Fruit fly (Drosophila melanogaster) whole organism, prepupa: ENCODE results near the gene CG14931.

Experiments used
- Blimp-1 ChIP-seq: fragments of 200-800 bp; sonication (Bioruptor generic); optimal IDR thresholded peaks from 3 replicates; lab custom pipeline; 2017; ENCODE audit warnings: missing biosample characterization, missing genetic modification characterization, mild to moderate bottlenecking, moderate library complexity, missing genetic modification reagents
- CG10631 ChIP-seq: fragments of 200-800 bp; sonication (Bioruptor generic); optimal IDR thresholded peaks from 2 replicates; lab custom pipeline; 2016; ENCODE audit warnings: missing biosample characterization, missing genetic modification characterization
- CG11294 ChIP-seq: fragments of 200-800 bp; sonication (Bioruptor generic); IDR thresholded peaks from 2 replicates; pipeline ENCODE4 v1.3.6; 2022; ENCODE audit warnings: missing biosample characterization, missing genetic modification characterization
- CG11762 ChIP-seq: fragments of 200-800 bp; sonication (Bioruptor generic); optimal IDR thresholded peaks from 3 replicates; lab custom pipeline; 2016; ENCODE audit warnings: missing biosample characterization, missing genetic modification characterization; ENCODE audit not compliant: insufficient read depth
- CG11902 ChIP-seq: fragments of 200-800 bp; sonication (Bioruptor generic); optimal IDR thresholded peaks from 3 replicates; lab custom pipeline; 2016; ENCODE audit warnings: missing biosample characterization, missing genetic modification characterization
- CG15336 ChIP-seq: fragments of 200-800 bp; sonication (Bioruptor generic); IDR thresholded peaks from 2 replicates; pipeline ENCODE4 v1.3.6; 2022; ENCODE audit warnings: missing biosample characterization, missing genetic modification characterization
- CG3032 ChIP-seq: fragments of 200-800 bp; optimal IDR thresholded peaks from 2 replicates; lab custom pipeline; 2019; ENCODE audit warnings: missing biosample characterization, mild to moderate bottlenecking, missing genetic modification characterization, moderate library complexity
- CG31627 ChIP-seq: fragments of 200-800 bp; sonication (Bioruptor generic); optimal IDR thresholded peaks from 3 replicates; lab custom pipeline; 2016; ENCODE audit warnings: missing biosample characterization, missing genetic modification characterization
- CG32006 ChIP-seq: fragments of 200-800 bp; sonication (Bioruptor generic); optimal IDR thresholded peaks from 3 replicates; lab custom pipeline; 2017; ENCODE audit warnings: missing biosample characterization, mild to moderate bottlenecking, missing genetic modification characterization
- CG34406 ChIP-seq: fragments of 200-800 bp; sonication (Bioruptor generic); optimal IDR thresholded peaks from 3 replicates; lab custom pipeline; 2016; ENCODE audit warnings: missing biosample characterization, missing genetic modification characterization
- CG4318 ChIP-seq: fragments of 200-800 bp; sonication (Bioruptor generic); optimal IDR thresholded peaks from 3 replicates; lab custom pipeline; 2017; ENCODE audit warnings: missing biosample characterization, mild to moderate bottlenecking, missing genetic modification characterization
- CG6808 ChIP-seq: fragments of 200-800 bp; sonication (Bioruptor generic); optimal IDR thresholded peaks from 3 replicates; lab custom pipeline; 2017; ENCODE audit warnings: missing biosample characterization, missing genetic modification characterization, mild to moderate bottlenecking, moderate library complexity, missing genetic modification reagents
- CG6854 ChIP-seq: fragments of 200-800 bp; sonication (Bioruptor generic); optimal IDR thresholded peaks from 2 replicates; lab custom pipeline; 2017; ENCODE audit warnings: missing biosample characterization, mild to moderate bottlenecking, missing genetic modification characterization
- CG7368 ChIP-seq: fragments of 200-800 bp; sonication (Bioruptor generic); optimal IDR thresholded peaks from 3 replicates; lab custom pipeline; 2016; ENCODE audit warnings: missing biosample characterization, missing genetic modification characterization
- CG8119 ChIP-seq: fragments of 200-800 bp; sonication (Bioruptor generic); IDR thresholded peaks from 3 replicates; pipeline ENCODE4 v1.3.6; 2022; ENCODE audit warnings: missing biosample characterization, missing genetic modification characterization
- CG8632 ChIP-seq: fragments of 200-800 bp; sonication (Bioruptor generic); optimal IDR thresholded peaks from 3 replicates; lab custom pipeline; 2016; ENCODE audit warnings: missing biosample characterization, missing genetic modification characterization
- Eip78C ChIP-seq: fragments of 200-800 bp; sonication (Bioruptor generic); peaks from one replicate; lab custom pipeline; 2016; ENCODE audit warnings: missing biosample characterization, missing genetic modification characterization
- Eip93F ChIP-seq: fragments of 200-800 bp; sonication (Bioruptor generic); optimal IDR thresholded peaks from 2 replicates; lab custom pipeline; 2016; ENCODE audit warnings: missing biosample characterization, mild to moderate bottlenecking, missing genetic modification characterization
- Ets21C ChIP-seq: fragments of 200-800 bp; sonication (Bioruptor generic); optimal IDR thresholded peaks from 3 replicates; lab custom pipeline; 2016; ENCODE audit warnings: missing biosample characterization, missing genetic modification characterization
- Gug ChIP-seq: fragments of 200-800 bp; sonication (Bioruptor generic); IDR thresholded peaks from 2 replicates; pipeline ENCODE4 v1.3.6; 2022; ENCODE audit warnings: missing biosample characterization, missing genetic modification characterization
- Hr38 ChIP-seq: sonication (Bioruptor generic); optimal IDR thresholded peaks from 2 replicates; lab custom pipeline; 2016; ENCODE audit warnings: missing biosample characterization, missing genetic modification characterization
- Lpt ChIP-seq: fragments of 200-800 bp; sonication (Bioruptor generic); optimal IDR thresholded peaks from 3 replicates; lab custom pipeline; 2016; ENCODE audit warnings: missing biosample characterization, missing genetic modification characterization
- Met ChIP-seq: fragments of 200-800 bp; sonication (Bioruptor generic); optimal IDR thresholded peaks from 3 replicates; lab custom pipeline; 2016; ENCODE audit warnings: missing biosample characterization, missing genetic modification characterization
- OdsH ChIP-seq: fragments of 200-800 bp; sonication (Bioruptor generic); optimal IDR thresholded peaks from 3 replicates; lab custom pipeline; 2016; ENCODE audit warnings: missing biosample characterization, missing genetic modification characterization
- Sox102F ChIP-seq: fragments of 200-800 bp; sonication (Bioruptor generic); optimal IDR thresholded peaks from 2 replicates; lab custom pipeline; 2016; ENCODE audit warnings: missing biosample characterization, mild to moderate bottlenecking, missing genetic modification characterization
- achi ChIP-seq: fragments of 200-800 bp; sonication (Bioruptor generic); optimal IDR thresholded peaks from 3 replicates; lab custom pipeline; 2016; ENCODE audit warnings: missing biosample characterization, missing genetic modification characterization
- acj6 ChIP-seq: fragments of 200-800 bp; sonication (Bioruptor generic); optimal IDR thresholded peaks from 3 replicates; lab custom pipeline; 2016; ENCODE audit warnings: missing biosample characterization, missing genetic modification characterization
- cyc ChIP-seq: fragments of 200-800 bp; sonication (Bioruptor generic); optimal IDR thresholded peaks from 3 replicates; lab custom pipeline; 2016; ENCODE audit warnings: missing biosample characterization, missing genetic modification characterization
- dsx ChIP-seq: fragments of 200-800 bp; optimal IDR thresholded peaks from 3 replicates; lab custom pipeline; 2019; ENCODE audit warnings: missing biosample characterization, mild to moderate bottlenecking, missing genetic modification characterization, moderate library complexity; ENCODE audit not compliant: poor library complexity, severe bottlenecking
- eg ChIP-seq: fragments of 200-800 bp; sonication (Bioruptor generic); IDR thresholded peaks from 3 replicates; pipeline ENCODE4 v1.3.6; 2022; ENCODE audit warnings: missing biosample characterization, missing genetic modification characterization
- esn ChIP-seq: fragments of 200-800 bp; sonication (Bioruptor generic); optimal IDR thresholded peaks from 2 replicates; lab custom pipeline; 2016; ENCODE audit warnings: missing biosample characterization, mild to moderate bottlenecking, missing genetic modification characterization, moderate library complexity
- fd59A ChIP-seq: fragments of 200-800 bp; sonication (Bioruptor generic); optimal IDR thresholded peaks from 2 replicates; lab custom pipeline; 2017; ENCODE audit warnings: missing biosample characterization, mild to moderate bottlenecking, missing genetic modification characterization, missing genetic modification reagents
- fd85E ChIP-seq: fragments of 200-800 bp; sonication (Bioruptor generic); optimal IDR thresholded peaks from 3 replicates; lab custom pipeline; 2016; ENCODE audit warnings: missing biosample characterization, missing genetic modification characterization
- net ChIP-seq: fragments of 200-800 bp; sonication (Bioruptor generic); optimal IDR thresholded peaks from 3 replicates; lab custom pipeline; 2016; ENCODE audit warnings: missing biosample characterization, missing genetic modification characterization
- spab ChIP-seq: fragments of 200-800 bp; sonication (Bioruptor generic); optimal IDR thresholded peaks from 2 replicates; lab custom pipeline; 2017; ENCODE audit warnings: missing biosample characterization, mild to moderate bottlenecking, missing genetic modification characterization, missing genetic modification reagents
- svp ChIP-seq: fragments of 200-800 bp; sonication (Bioruptor generic); peaks from one replicate; lab custom pipeline; 2016; ENCODE audit warnings: missing biosample characterization, missing genetic modification characterization
- vri ChIP-seq: fragments of 200-800 bp; sonication (Bioruptor generic); optimal IDR thresholded peaks from 3 replicates; lab custom pipeline; 2016; ENCODE audit warnings: missing biosample characterization, mild to moderate bottlenecking, missing genetic modification characterization

The CG14931 gene

dm6 chr2L:11816376-11816775 is 28.2 kb downstream of the CG14931 start (continued):
- TF ChIP-seq CG10631 (GFP tag; lab: Kevin White, UChicago) (peak; percentile 3), CG31627 (GFP tag; lab: Kevin White, UChicago) (peak; percentile 40), Sox102F (GFP tag; lab: Kevin White, UChicago) (no peak), CG4318 (peak; percentile 46), Hr38 (GFP tag; lab: Kevin White, UChicago) (no peak), CG8119 (peak; percentile 27; the same call in 1 of the 3 replicates), Met (peak; percentile 59), CG6854 (GFP tag; lab: Kevin White, UChicago) (peak; percentile 81), CG34406 (peak; percentile 46), spab (GFP tag; lab: Kevin White, UChicago) (peak; percentile 75), CG7368 (GFP tag; lab: Kevin White, UChicago) (peak; percentile 79), esn (GFP tag; lab: Kevin White, UChicago) (peak; percentile 53), fd85E (GFP tag; lab: Kevin White, UChicago) (peak; percentile 20), CG15336 (peak; percentile 25; the same call in 1 of the 2 replicates), vri (GFP tag; lab: Kevin White, UChicago) (peak; percentile 17), Gug (GFP tag; lab: Robert Waterston, UW) (peak; percentile 24; the same call in 1 of the 2 replicates), CG8632 (peak; percentile 23), eg (GFP tag; lab: Robert Waterston, UW) (peak; percentile 79), Eip78C (GFP tag; lab: Kevin White, UChicago) (peak; percentile 94), svp (GFP tag; lab: Kevin White, UChicago) (peak; percentile 13), cyc (GFP tag; lab: Kevin White, UChicago) (peak; percentile 59), Ets21C (GFP tag; lab: Kevin White, UChicago) (no peak), fd59A (GFP tag; lab: Kevin White, UChicago) (peak; percentile 53), dsx (GFP tag; lab: Kevin White, UChicago) (peak; percentile 24), CG11762 (GFP tag; lab: Kevin White, UChicago) (peak; percentile 62), CG3032 (tag; lab: Kevin White, UChicago) (peak; percentile 62)
- TF ChIP-seq, all 60 proteins: peak for 49

- TF ChIP-seq CG11294 (GFP tag; lab: Robert Waterston, UW), result no peak
- TF ChIP-seq Blimp-1 (GFP tag; lab: Kevin White, UChicago), result no peak
- no peak for TF ChIP-seq CG31627 (GFP tag; lab: Kevin White, UChicago)
- TF ChIP-seq CG10631 (GFP tag; lab: Kevin White, UChicago), result no peak
- no peak for TF ChIP-seq CG11902
- no peak for TF ChIP-seq CG7368 (GFP tag; lab: Kevin White, UChicago)
- TF ChIP-seq achi, result no peak
- no peak for TF ChIP-seq net (GFP tag; lab: Kevin White, UChicago)
- no peak for TF ChIP-seq CG6808 (GFP tag; lab: Kevin White, UChicago)
- no peak for TF ChIP-seq CG6854 (GFP tag; lab: Kevin White, UChicago)
- no peak for TF ChIP-seq Eip93F (GFP tag; lab: Kevin White, UChicago)
- TF ChIP-seq OdsH, result no peak
- no peak for TF ChIP-seq CG11762 (GFP tag; lab: Kevin White, UChicago)
- no peak for TF ChIP-seq acj6 (GFP tag; lab: Kevin White, UChicago)
- TF ChIP-seq CG32006 (GFP tag; lab: Kevin White, UChicago), result no peak
- TF ChIP-seq CG15336, result no peak
- TF ChIP-seq svp (GFP tag; lab: Kevin White, UChicago), result no peak
- no peak for TF ChIP-seq Lpt (GFP tag; lab: Kevin White, UChicago)
- TF ChIP-seq Hr38 (GFP tag; lab: Kevin White, UChicago), result no peak
Measured at dm6 chr2L:11823470-11824162, 35.5 kb downstream of the CG14931 start.
